Worm (Caenorhabditis elegans): Measurements from ENCODE around the gene W08E12.7.

The W08E12.7 gene

DNA sequence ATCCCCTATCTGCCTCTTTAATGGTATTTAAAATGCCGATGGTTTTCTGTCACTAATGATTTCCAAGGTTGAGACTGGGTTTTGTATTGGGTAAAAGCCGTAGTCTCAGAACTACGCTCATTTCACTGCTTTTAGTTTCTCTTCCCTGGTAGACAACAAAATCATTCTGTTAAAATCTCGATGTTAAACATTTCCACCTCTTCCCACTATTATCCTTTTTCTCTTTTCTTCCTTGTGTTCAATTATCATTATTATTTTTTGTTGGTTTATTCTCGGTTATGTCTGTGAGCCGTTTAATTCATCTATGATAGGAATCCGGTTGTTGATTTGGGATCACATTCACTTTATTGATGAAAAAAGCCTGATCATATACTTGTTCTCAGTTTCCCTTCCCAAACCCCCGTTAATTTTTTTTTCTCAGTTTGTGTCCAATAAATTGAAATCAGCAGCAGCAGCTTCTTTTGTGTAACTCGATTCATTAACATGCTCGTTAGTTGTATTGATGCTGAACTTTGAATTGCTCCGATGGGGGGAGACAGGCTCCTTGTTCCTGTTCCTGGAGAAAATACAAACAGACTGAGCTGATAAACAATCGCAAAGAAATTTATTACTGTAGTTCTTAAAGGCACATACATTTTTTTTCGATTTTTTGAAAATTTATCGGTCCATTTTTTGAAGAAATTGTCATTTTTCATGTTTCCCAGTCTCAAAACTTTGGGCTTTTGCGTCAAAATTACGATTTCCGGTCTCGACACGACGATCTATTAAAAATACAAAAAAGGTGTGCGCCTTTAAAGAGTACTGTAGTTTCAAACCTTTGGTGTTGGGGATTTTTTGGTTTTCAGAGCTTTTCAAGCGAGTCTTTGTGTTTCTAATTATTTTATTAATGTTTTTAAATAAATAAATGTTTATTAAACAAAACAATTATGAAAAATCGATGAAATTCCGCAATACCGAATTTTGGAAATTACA is 1.9 kb downstream of the W08E12.7 start:
- TF ChIP-seq bed-2 (GFP tag; IDR thresholded peaks at IDR 0.05) (no peak), zim-3 (tag; optimal IDR thresholded peaks at IDR 0.05) (peak; percentile 45), lin-54 (GFP tag; optimal IDR thresholded peaks at IDR 0.05) (peak; percentile 55), T26A5.8 (tag; optimal IDR thresholded peaks at IDR 0.05) (peak; percentile 63), F39B2.1 (GFP tag; IDR thresholded peaks at IDR 0.05) (peak; percentile 22; the same call in 1 of the 2 replicates), tlf-1 (GFP tag; optimal IDR thresholded peaks at IDR 0.05) (peak; percentile 45), mes-4 (tag; optimal IDR thresholded peaks at IDR 0.05) (peak; percentile 50), mel-28 (tag; optimal IDR thresholded peaks at IDR 0.05; ENCODE audit: borderline replicate concordance) (no peak), hlh-12 (tag; optimal IDR thresholded peaks at IDR 0.05) (no peak), mcd-1 (GFP tag; IDR thresholded peaks at IDR 0.05) (peak; percentile 55), F52B5.7 (tag; optimal IDR thresholded peaks at IDR 0.05) (peak; percentile 47), madf-6 (GFP tag; IDR thresholded peaks at IDR 0.05) (peak; percentile 65), lag-1 (GFP tag; IDR thresholded peaks at IDR 0.05) (no peak), aptf-3 (GFP tag; IDR thresholded peaks at IDR 0.05) (0 out of 2 replicates have a peak, but pooled peaks have one; percentile 77), atf-7 (tag; optimal IDR thresholded peaks at IDR 0.05) (peak; percentile 39), C06A6.2 (GFP tag; conservative IDR thresholded peaks at IDR 0.05) (no peak), snpc-3.4 (tag; optimal IDR thresholded peaks at IDR 0.05) (peak; percentile 4), hsf-1 (GFP tag; IDR thresholded peaks at IDR 0.05) (peak; percentile 44; the same call in 1 of the 2 replicates), lin-26 (GFP tag; IDR thresholded peaks at IDR 0.05) (peak; percentile 59; the same call in 1 of the 2 replicates), athp-1 (tag; optimal IDR thresholded peaks at IDR 0.05) (peak; percentile 78), B0336.3 (GFP tag; IDR thresholded peaks at IDR 0.05) (peak; percentile 82), nhr-90 (tag; optimal IDR thresholded peaks at IDR 0.05) (peak; percentile 13), dpl-1 (GFP tag; optimal IDR thresholded peaks at IDR 0.05) (no peak), hrde-1 (tag; optimal IDR thresholded peaks at IDR 0.05; ENCODE audit: borderline replicate concordance) (peak; percentile 60), hmg-1.2 (GFP tag; IDR thresholded peaks at IDR 0.05) (no peak; the same call in 1 of the 2 replicates), repo-1 (tag; optimal IDR thresholded peaks at IDR 0.05) (peak; percentile 37), ets-4 (GFP tag; optimal IDR thresholded peaks at IDR 0.05) (no peak), nhr-120 (GFP tag; IDR thresholded peaks at IDR 0.05) (no peak), snpc-4 (GFP tag; optimal IDR thresholded peaks at IDR 0.05) (no peak), snpc-4 (tag; optimal IDR thresholded peaks at IDR 0.05) (peak in 2 of 4 experiments; percentile 25 to 31), lir-1 (GFP tag; conservative IDR thresholded peaks at IDR 0.05) (no peak), let-607 (tag; optimal IDR thresholded peaks at IDR 0.05) (no peak), chd-7 (tag; optimal IDR thresholded peaks at IDR 0.05) (peak; percentile 51), xnd-1 (tag; optimal IDR thresholded peaks at IDR 0.05) (peak; percentile 46), F49E8.2 (tag; optimal IDR thresholded peaks at IDR 0.05; ENCODE audit: insufficient read depth) (peak; percentile 83), zfh-2 (GFP tag; conservative IDR thresholded peaks at IDR 0.05) (no peak), die-1 (tag; optimal IDR thresholded peaks at IDR 0.05) (peak; percentile 41), Y56A3A.18 (GFP tag; IDR thresholded peaks at IDR 0.05) (0 out of 2 replicates have a peak, but pooled peaks have one; percentile 33), ceh-79 (tag; optimal IDR thresholded peaks at IDR 0.05) (peak; percentile 62), ama-1 (optimal IDR thresholded peaks at IDR 0.05) (no peak), ama-1 (GFP tag; optimal IDR thresholded peaks at IDR 0.05) (peak in 1 of 2 experiments; percentile 79), Y53G8AR.9 (GFP tag; conservative IDR thresholded peaks at IDR 0.05) (peak; percentile 61; the same call in 1 of the 2 replicates), B0035.1 (tag; optimal IDR thresholded peaks at IDR 0.05) (peak; percentile 2), tbp1 (GFP tag; optimal IDR thresholded peaks at IDR 0.05) (peak; percentile 34), lin-35 (GFP tag; optimal IDR thresholded peaks at IDR 0.05) (peak in 2 of 3 experiments; percentile 24 to 31), unc-130 (GFP tag; optimal IDR thresholded peaks at IDR 0.05) (peak; percentile 11)

Data from whole organism, young adult.